Worm (Caenorhabditis elegans) whole organism, L4/young adult: Measurements from ENCODE around the gene dpf-7.

Source experiments
- W03F9.2 ChIP-seq: fragments of 150-350 bp; optimal IDR thresholded peaks from 2 replicates; lab custom pipeline; 2014; ENCODE audit warnings: missing biosample characterization, missing genetic modification characterization
- dao-5 ChIP-seq: sonication (generic microtip); optimal IDR thresholded peaks from 2 replicates; lab custom pipeline; 2016; ENCODE audit warnings: missing genotype, missing genetic modification characterization, moderate library complexity, missing compliant biosample characterization

DNA sequence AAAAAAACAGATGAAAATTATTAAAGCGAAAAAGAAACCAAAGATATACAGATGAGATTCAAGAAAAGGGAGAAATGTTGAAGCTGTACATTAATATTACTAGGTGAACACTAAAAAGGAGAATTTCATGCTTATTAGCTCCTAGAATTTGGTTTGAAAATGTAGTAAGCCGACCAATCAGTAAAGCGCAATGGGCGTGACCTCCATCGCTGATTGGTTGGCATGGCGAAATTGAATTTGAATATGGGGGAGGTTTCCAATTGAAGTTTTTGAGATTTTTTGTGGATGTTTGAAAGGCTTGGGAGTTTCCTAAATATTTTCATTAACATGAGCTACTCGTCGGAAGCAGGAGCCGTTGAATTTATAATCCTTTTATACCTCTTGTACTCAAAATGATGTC lies 25.9 kb downstream of the dpf-7 start:
- TF ChIP-seq dao-5 (tag; lab: Kevin White, UChicago), result no peak
- no peak for TF ChIP-seq W03F9.2 (tag; lab: Kevin White, UChicago)
